Worm (Caenorhabditis elegans): ENCODE measurements around the gene srh-95.

Gene srh-95

DNA sequence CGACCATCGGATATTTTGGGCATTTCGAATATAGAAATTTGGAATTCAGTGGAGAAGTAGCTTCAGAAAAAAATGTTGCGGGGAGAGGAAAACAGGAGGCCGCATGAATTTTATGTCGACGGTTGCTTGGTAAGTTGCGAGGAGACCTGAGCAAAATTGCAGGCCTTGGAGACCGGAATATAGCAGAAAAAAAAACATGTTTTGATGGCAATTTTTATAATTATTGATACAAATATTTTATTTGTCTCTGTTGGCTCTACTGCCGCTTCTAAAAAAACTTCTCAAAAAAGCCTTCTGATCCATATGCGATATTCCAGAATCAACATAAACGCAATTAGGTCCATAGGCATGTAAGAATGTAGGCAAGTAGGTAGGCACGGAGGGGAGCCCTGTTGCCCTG lies 28.7 kb downstream of the srh-95 start, which contains the start of gene pacl-1:
TSS of gene pacl-1 (minus strand) at position 101 of the 400 bp plus-strand sequence.
- TF ChIP-seq pha-4 (tag; optimal IDR thresholded peaks at IDR 0.05): no peak
- no peak for TF ChIP-seq mec-3 (tag; optimal IDR thresholded peaks at IDR 0.05; ENCODE audit: borderline replicate concordance)
- TF ChIP-seq ceh-18 (tag; optimal IDR thresholded peaks at IDR 0.05): no peak
- no peak for TF ChIP-seq ceh-48 (tag; optimal IDR thresholded peaks at IDR 0.05)

DNA sequence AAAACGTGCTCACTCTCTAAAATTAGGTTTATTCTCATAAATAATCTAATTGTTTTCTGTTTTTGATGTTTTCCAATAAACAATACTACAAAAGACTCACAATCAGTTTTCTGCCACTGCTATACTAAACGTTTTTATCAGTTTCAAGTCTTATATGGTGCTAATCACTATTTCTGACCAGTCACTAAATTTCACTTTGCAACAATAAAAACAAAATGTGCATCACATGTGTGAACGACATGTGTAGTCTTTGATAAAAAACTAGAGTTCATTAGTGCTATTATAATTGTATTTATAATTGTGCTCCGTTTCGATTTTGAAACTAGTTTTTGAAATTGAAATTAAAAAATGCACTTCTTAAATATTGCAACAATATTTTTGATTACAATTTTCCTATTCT lies 31.2 kb downstream of the srh-95 start, which contains the start of gene cyp-37B1:
TSS of gene cyp-37B1 (plus strand) at position 199 of the 400 bp plus-strand sequence.
- TF ChIP-seq F13H6.1 (tag; optimal IDR thresholded peaks at IDR 0.05) (no peak), elt-2 (tag; optimal IDR thresholded peaks at IDR 0.05) (peak; percentile 18)

DNA sequence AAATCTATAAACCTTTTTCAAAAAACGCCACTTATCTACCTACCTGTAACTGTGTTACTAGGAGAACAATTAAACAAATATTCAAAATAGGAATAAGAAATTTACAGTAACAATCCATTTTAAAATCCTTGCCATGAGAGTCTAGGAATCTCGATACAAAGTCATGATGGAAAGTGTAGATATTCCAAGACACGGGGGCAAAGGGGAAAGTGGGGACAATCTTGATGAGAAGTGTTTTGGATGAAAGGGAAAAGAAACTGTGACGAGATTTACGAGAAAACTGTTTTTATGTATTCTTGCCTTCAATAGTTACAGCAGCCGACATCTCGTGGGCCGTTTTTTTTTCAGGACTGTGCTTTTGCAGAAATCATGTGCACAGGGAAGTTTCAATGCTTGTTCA lies 35.5 kb downstream of the srh-95 start, which contains the start of gene F28G4.2:
TSS of gene F28G4.2 (minus strand) at position 175 of the 400 bp plus-strand sequence.
- TF ChIP-seq ets-4 (tag; optimal IDR thresholded peaks at IDR 0.05) (no peak), eyg-1 (tag; optimal IDR thresholded peaks at IDR 0.05) (no peak)

DNA sequence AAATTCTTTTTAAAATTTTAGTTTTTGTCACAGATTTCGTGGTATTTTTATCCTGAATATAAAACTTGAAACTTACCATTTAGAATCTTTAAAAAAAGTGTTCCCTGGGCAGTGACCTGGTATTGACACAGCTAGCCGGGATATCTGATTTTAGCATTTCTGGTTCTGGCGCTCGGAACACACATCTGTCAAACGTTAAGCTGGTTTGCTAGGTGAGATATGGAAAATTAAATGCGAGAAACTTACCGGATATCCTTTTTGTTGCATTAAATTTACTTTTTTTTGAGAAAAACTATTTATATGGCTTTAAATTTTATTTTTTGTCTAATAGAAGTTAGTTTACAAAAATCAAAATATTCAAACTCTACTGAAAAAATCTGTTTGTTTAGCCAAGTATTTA lies 39.1 kb downstream of the srh-95 start, which contains the start of gene F28G4.4:
TSS of gene F28G4.4 (minus strand) at position 101 of the 400 bp plus-strand sequence.
- TF ChIP-seq odd-2 (tag; optimal IDR thresholded peaks at IDR 0.05) (no peak), syd-9 (tag; optimal IDR thresholded peaks at IDR 0.05) (no peak)

DNA sequence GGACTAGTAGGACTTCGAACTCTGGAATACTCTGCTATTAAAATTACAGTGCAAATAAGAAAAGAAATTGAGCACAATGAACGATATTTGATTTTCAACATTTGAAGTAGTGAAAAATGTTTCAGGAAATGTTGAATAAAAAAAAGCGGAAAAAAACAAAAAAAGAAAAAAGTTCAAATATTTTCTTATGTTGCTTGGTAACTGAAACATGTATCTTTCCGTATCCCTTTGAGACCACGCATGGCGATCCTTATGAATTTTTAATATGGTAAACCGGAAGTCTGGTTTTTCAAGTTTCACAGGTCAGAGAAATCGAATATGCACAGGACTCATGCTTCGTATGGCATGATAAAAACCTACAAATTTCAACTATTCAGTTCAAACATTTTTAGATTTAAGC lies 40.9 kb downstream of the srh-95 start, which contains the start of gene F28G4.3:
TSS of gene F28G4.3 (minus strand) at position 101 of the 400 bp plus-strand sequence.
- TF ChIP-seq hlh-13 (GFP tag; optimal IDR thresholded peaks at IDR 0.05) (no peak), ceh-31 (tag; optimal IDR thresholded peaks at IDR 0.05) (no peak), pag-3 (tag; optimal IDR thresholded peaks at IDR 0.05; ENCODE audit: borderline replicate concordance) (no peak), K02D7.2 (tag; optimal IDR thresholded peaks at IDR 0.05) (no peak), zip-5 (tag; optimal IDR thresholded peaks at IDR 0.05) (no peak), ref-2 (tag; optimal IDR thresholded peaks at IDR 0.05) (no peak), sox-4 (tag; optimal IDR thresholded peaks at IDR 0.05) (no peak), pat-9 (tag; optimal IDR thresholded peaks at IDR 0.05) (no peak), ahr-1 (tag; optimal IDR thresholded peaks at IDR 0.05) (no peak), odd-2 (tag; optimal IDR thresholded peaks at IDR 0.05) (no peak)

DNA sequence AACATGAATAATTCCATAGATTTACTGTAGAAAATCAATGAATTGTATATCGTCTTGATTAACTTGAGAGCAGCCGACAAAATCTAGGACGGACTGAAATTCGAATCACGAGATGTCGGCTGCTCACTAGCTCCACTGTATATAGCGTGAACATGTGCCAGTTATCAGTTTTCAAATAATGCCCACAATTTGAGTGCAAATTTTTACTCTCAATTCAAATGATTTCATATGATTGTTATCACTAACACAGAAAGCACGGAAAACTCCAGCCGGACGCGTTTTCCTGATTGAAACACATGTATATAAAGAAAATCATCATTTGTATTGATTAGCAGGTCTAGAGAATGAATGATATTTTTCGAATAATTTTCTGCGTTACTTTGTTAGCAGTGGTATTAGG lies 45.7 kb downstream of the srh-95 start, which contains the start of gene oac-5:
TSS of gene oac-5 (plus strand) at position 301 of the 400 bp plus-strand sequence.
- TF ChIP-seq sox-4 (tag; optimal IDR thresholded peaks at IDR 0.05) (no peak), ceh-45 (GFP tag; IDR thresholded peaks at IDR 0.05) (no peak), K02D7.2 (tag; optimal IDR thresholded peaks at IDR 0.05) (no peak), ceh-2 (tag; optimal IDR thresholded peaks at IDR 0.05) (no peak), fkh-6 (tag; optimal IDR thresholded peaks at IDR 0.05) (no peak), unc-42 (tag; optimal IDR thresholded peaks at IDR 0.05) (no peak)

DNA sequence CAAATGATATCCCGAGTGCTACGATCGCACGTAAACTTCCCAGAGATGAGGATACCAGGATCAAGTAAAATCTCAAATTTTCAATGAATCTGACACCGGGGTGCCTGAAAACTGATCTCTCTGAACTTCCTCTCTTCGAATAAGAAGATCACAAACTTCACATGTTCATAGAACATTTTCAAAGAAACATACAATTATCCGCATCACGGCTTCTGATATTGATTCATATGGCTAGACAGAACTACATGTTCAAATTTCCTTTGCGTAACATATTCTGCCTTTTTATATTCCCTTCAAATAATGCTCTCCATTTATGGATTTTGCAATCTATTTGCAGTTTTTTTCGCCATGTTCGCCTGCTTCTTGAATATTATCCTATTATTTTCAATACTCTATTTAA lies 50.4 kb downstream of the srh-95 start, which contains the start of gene srbc-83:
TSS of gene srbc-83 (plus strand) at position 301 of the 400 bp plus-strand sequence.
- TF ChIP-seq unc-3 (GFP tag; conservative IDR thresholded peaks at IDR 0.05) (no peak), unc-3 (tag; optimal IDR thresholded peaks at IDR 0.05) (no peak), pat-9 (tag; optimal IDR thresholded peaks at IDR 0.05) (no peak), ceh-22 (tag; optimal IDR thresholded peaks at IDR 0.05) (no peak), sdc-2 (tag; optimal IDR thresholded peaks at IDR 0.05) (no peak)

All from whole organism, late embryonic.